Fruit fly (Drosophila melanogaster) whole organism, embryonic: ENCODE results near the gene dib.

ENCODE experiments used
- CG3995 ChIP-seq: fragments of 200-800 bp; sonication (Bioruptor generic); optimal IDR thresholded peaks from 3 replicates; lab custom pipeline; 2016; ENCODE audit warnings: missing biosample characterization, missing genetic modification characterization
- CG6254 ChIP-seq: fragments of 200-800 bp; sonication (Bioruptor generic); optimal IDR thresholded peaks from 3 replicates; lab custom pipeline; 2017; ENCODE audit warnings: mild to moderate bottlenecking, missing biosample characterization, missing genetic modification reagents, missing genetic modification characterization
- CG6654 ChIP-seq: fragments of 200-800 bp; sonication (Bioruptor generic); optimal IDR thresholded peaks from 2 replicates; lab custom pipeline; 2017; ENCODE audit warnings: missing biosample characterization, mild to moderate bottlenecking, missing genetic modification characterization
- H2.0 ChIP-seq: fragments of 200-800 bp; sonication (Bioruptor generic); IDR thresholded peaks from 2 replicates; pipeline ENCODE4 v1.3.6; 2022; ENCODE audit warnings: missing biosample characterization, missing genetic modification characterization
- HLHmδ ChIP-seq: fragments of 200-800 bp; sonication (Bioruptor generic); optimal IDR thresholded peaks from 2 replicates; lab custom pipeline; 2018; ENCODE audit warnings: missing biosample characterization, mild to moderate bottlenecking, missing genetic modification characterization, moderate library complexity
- Nf-YA ChIP-seq: fragments of 200-800 bp; sonication (Bioruptor generic); IDR thresholded peaks from 2 replicates; pipeline ENCODE4 v1.3.6; 2022; ENCODE audit warnings: missing biosample characterization, missing genetic modification characterization
- gsb-n ChIP-seq: fragments of 200-800 bp; sonication (Bioruptor generic); optimal IDR thresholded peaks from 3 replicates; lab custom pipeline; 2018; ENCODE audit warnings: missing biosample characterization, mild to moderate bottlenecking, missing genetic modification characterization
- jigr1 ChIP-seq: fragments of 200-800 bp; sonication (Bioruptor generic); IDR thresholded peaks from 3 replicates; pipeline ENCODE4 v1.3.6; 2022; ENCODE audit warnings: missing biosample characterization, missing genetic modification characterization
- peb ChIP-seq: fragments of 200-800 bp; sonication (Bioruptor generic); IDR thresholded peaks from 2 replicates; pipeline ENCODE4 v1.3.6; 2022; ENCODE audit warnings: missing biosample characterization, missing genetic modification characterization
- usp ChIP-seq: fragments of >200 bp; optimal IDR thresholded peaks from 2 replicates; lab custom pipeline; 2017; ENCODE audit warnings: missing biosample characterization, missing genetic modification characterization

dm6 chr3L:4102496-4103257 lies 40.6 kb downstream of the dib start, which contains the start of gene CG14995:
- TF ChIP-seq CG6254, result no peak
- TF ChIP-seq Nf-YA (GFP tag; lab: Robert Waterston, UW), result no peak
- TF ChIP-seq gsb-n (tag; lab: Kevin White, UChicago), result no peak
- no peak for TF ChIP-seq H2.0 (GFP tag; lab: Robert Waterston, UW)
- TF ChIP-seq usp (GFP tag; lab: Kevin White, UChicago), result no peak
- no peak for TF ChIP-seq peb (GFP tag; lab: Robert Waterston, UW)
- TF ChIP-seq jigr1 (GFP tag; lab: Robert Waterston, UW), result no peak
- TF ChIP-seq HLHmδ (GFP tag; lab: Kevin White, UChicago), result no peak
- no peak for TF ChIP-seq CG6654 (GFP tag; lab: Kevin White, UChicago)
- no peak for TF ChIP-seq CG3995 (GFP tag; lab: Kevin White, UChicago)
